Worm (Caenorhabditis elegans) whole organism, L3 larva: ENCODE data around the gene nhr-47.

ENCODE experiments used
- ceh-16 ChIP-seq: sonication (generic microtip); optimal IDR thresholded peaks from 2 replicates; lab custom pipeline; 2017; ENCODE audit warnings: missing biosample characterization, missing genetic modification characterization
- elt-2 ChIP-seq: sonication (generic microtip); optimal IDR thresholded peaks from 2 replicates; lab custom pipeline; 2016; ENCODE audit warnings: missing genetic modification reagents, mild to moderate bottlenecking, missing genetic modification characterization, missing compliant biosample characterization
- nhr-12 ChIP-seq: fragments of 150-350 bp; optimal IDR thresholded peaks from 2 replicates; lab custom pipeline; 2014; ENCODE audit warnings: missing biosample characterization, missing genetic modification characterization
- nhr-25 ChIP-seq: sonication (generic microtip); optimal IDR thresholded peaks from 2 replicates; lab custom pipeline; 2017; ENCODE audit warnings: missing biosample characterization, missing genetic modification characterization
- nhr-43 ChIP-seq: sonication (generic microtip); optimal IDR thresholded peaks from 2 replicates; lab custom pipeline; 2016; ENCODE audit warnings: mild to moderate bottlenecking, missing genetic modification characterization, missing compliant biosample characterization; ENCODE audit not compliant: poor library complexity, severe bottlenecking
- nhr-67 ChIP-seq: fragments of 150-350 bp; optimal IDR thresholded peaks from 2 replicates; lab custom pipeline; 2014; ENCODE audit warnings: missing biosample characterization, missing genetic modification characterization
- pha-4 ChIP-seq: fragments of 150-350 bp; optimal IDR thresholded peaks from 2 replicates; lab custom pipeline; 2014; ENCODE audit warnings: missing biosample characterization, missing genetic modification reagents, missing genetic modification characterization

nhr-47 gene

ce11 chrV:5558590-5558989 lies 53.5 kb downstream of the nhr-47 start, which contains the start of gene glb-5:
Gene glb-5, plus strand, starts transcription at chrV:5558890.
- TF ChIP-seq pha-4 (tag; lab: Kevin White, UChicago) = no peak
- TF ChIP-seq elt-2 (tag; lab: Kevin White, UChicago) = peak; percentile 24
- TF ChIP-seq nhr-67 (tag; lab: Kevin White, UChicago) = no peak
- no peak for TF ChIP-seq nhr-12 (tag; lab: Kevin White, UChicago)
- TF ChIP-seq ceh-16 (tag; lab: Kevin White, UChicago) = no peak
- no peak for TF ChIP-seq nhr-43 (tag; lab: Kevin White, UChicago)
- no peak for TF ChIP-seq nhr-25 (tag; lab: Kevin White, UChicago)
